Worm (Caenorhabditis elegans): ENCODE data around the gene frpr-3.
A peak's percentile ranks its signal among the peaks of the same experiment; 100 is the strongest.

- TF ChIP-seq jun-1 (tag; optimal IDR thresholded peaks at IDR 0.05) (peak; percentile 4), cey-2 (tag; optimal IDR thresholded peaks at IDR 0.05; ENCODE audit: borderline replicate concordance, insufficient read depth) (no peak), T20F7.1 (GFP tag; optimal IDR thresholded peaks at IDR 0.05) (peak; percentile 82), tra-1 (GFP tag; IDR thresholded peaks at IDR 0.05) (no peak), nhr-28 (tag; optimal IDR thresholded peaks at IDR 0.05) (peak; percentile 81), Y75B8A.6 (GFP tag; IDR thresholded peaks at IDR 0.05) (no peak), nhr-77 (tag; optimal IDR thresholded peaks at IDR 0.05) (peak; percentile 96), lin-13 (GFP tag; optimal IDR thresholded peaks at IDR 0.05) (peak; percentile 77), rbr-2 (tag; optimal IDR thresholded peaks at IDR 0.05) (peak; percentile 82), dmd-9 (GFP tag; IDR thresholded peaks at IDR 0.05) (no peak), lin-38 (GFP tag; IDR thresholded peaks at IDR 0.05) (peak; percentile 80)
Measured at ce11 chrV:7776029-7776628, 5.1 kb downstream of the frpr-3 start, which contains the start of the genes rpl-39 and rps-30.

Data from whole organism, L4 larva.